Fruit fly (Drosophila melanogaster) whole organism, embryonic: ENCODE results near the gene CG34313.

Experiments
- Adf1 ChIP-seq: fragments of 200-800 bp; sonication (Bioruptor generic); IDR thresholded peaks from 2 replicates; pipeline ENCODE4 v1.3.6; 2022; ENCODE audit warnings: missing biosample characterization, missing genetic modification characterization
- CG10979 ChIP-seq: fragments of 200-800 bp; sonication (Bioruptor generic); optimal IDR thresholded peaks from 2 replicates; lab custom pipeline; 2018; ENCODE audit warnings: missing biosample characterization, mild to moderate bottlenecking, missing genetic modification characterization, moderate library complexity
- CG11398 ChIP-seq: fragments of 200-800 bp; sonication (Bioruptor generic); optimal IDR thresholded peaks from 2 replicates; lab custom pipeline; 2016; ENCODE audit warnings: missing biosample characterization, missing genetic modification characterization
- Fer3 ChIP-seq: fragments of 200-800 bp; sonication (Bioruptor generic); optimal IDR thresholded peaks from 2 replicates; lab custom pipeline; 2018; ENCODE audit warnings: missing biosample characterization, mild to moderate bottlenecking, missing genetic modification characterization, moderate library complexity
- Six4 ChIP-seq: fragments of 200-800 bp; sonication (Bioruptor generic); optimal IDR thresholded peaks from 2 replicates; lab custom pipeline; 2016; ENCODE audit warnings: missing biosample characterization, missing genetic modification characterization
- Taf1 ChIP-seq: fragments of 200-800 bp; sonication (Bioruptor generic); IDR thresholded peaks from 2 replicates; pipeline ENCODE4 v1.3.6; 2022; ENCODE audit warnings: missing biosample characterization, missing genetic modification characterization
- ab ChIP-seq: fragments of 200-800 bp; sonication (Bioruptor generic); optimal IDR thresholded peaks from 2 replicates; lab custom pipeline; 2016; ENCODE audit warnings: missing biosample characterization, missing genetic modification characterization

- TF ChIP-seq Six4 (GFP tag; lab: Kevin White, UChicago) (no peak), Adf1 (GFP tag; lab: Robert Waterston, UW) (no peak), CG11398 (GFP tag; lab: Kevin White, UChicago) (no peak), CG10979 (tag; lab: Kevin White, UChicago) (no peak), ab (GFP tag; lab: Kevin White, UChicago) (no peak), Taf1 (GFP tag; lab: Robert Waterston, UW) (no peak), Fer3 (tag; lab: Kevin White, UChicago) (no peak)
Observed at dm6 chr2L:16879288-16879687, at the start of gene CG34313, which contains the start of the genes CG32832 and CG31743.
